Fruit fly (Drosophila melanogaster) whole organism, wandering third instar larva: ENCODE measurements around the gene gl.

Experiments
- Abd-B ChIP-seq: fragments of >200 bp; optimal IDR thresholded peaks from 2 replicates; lab custom pipeline; 2017; ENCODE audit warnings: missing biosample characterization, missing genetic modification characterization
- CG32264 ChIP-seq: fragments of 200-800 bp; sonication (Bioruptor generic); optimal IDR thresholded peaks from 2 replicates; lab custom pipeline; 2016; ENCODE audit warnings: missing biosample characterization, missing genetic modification characterization
- CG9705 ChIP-seq: fragments of 200-800 bp; sonication (Bioruptor generic); optimal IDR thresholded peaks from 2 replicates; lab custom pipeline; 2018; ENCODE audit warnings: missing biosample characterization, mild to moderate bottlenecking, missing genetic modification characterization
- CrebA ChIP-seq: fragments of 200-800 bp; sonication (Bioruptor generic); optimal IDR thresholded peaks from 2 replicates; lab custom pipeline; 2016; ENCODE audit warnings: missing biosample characterization, mild to moderate bottlenecking, missing genetic modification characterization, borderline replicate concordance
- Dfd ChIP-seq: fragments of >200 bp; optimal IDR thresholded peaks from 2 replicates; lab custom pipeline; 2017; ENCODE audit warnings: missing biosample characterization, missing genetic modification characterization
- Dif ChIP-seq: fragments of 200-275, 200-300 bp; sonication (Bioruptor generic); optimal IDR thresholded peaks from 2 replicates; lab custom pipeline; 2018; ENCODE audit warnings: missing biosample characterization, missing genetic modification characterization; ENCODE audit not compliant: partially characterized antibody
- GATAd ChIP-seq: sonication (Bioruptor generic); optimal IDR thresholded peaks from 2 replicates; lab custom pipeline; 2016; ENCODE audit warnings: missing biosample characterization, missing genetic modification characterization
- HLH106 ChIP-seq: fragments of 200-800 bp; optimal IDR thresholded peaks from 3 replicates; lab custom pipeline; 2019; ENCODE audit warnings: missing biosample characterization, mild to moderate bottlenecking, missing genetic modification characterization, moderate library complexity
- Hnf4 ChIP-seq: fragments of 200-800 bp; sonication (Bioruptor generic); optimal IDR thresholded peaks from 2 replicates; lab custom pipeline; 2016; ENCODE audit warnings: missing biosample characterization, mild to moderate bottlenecking, missing genetic modification characterization
- Hr78 ChIP-seq: fragments of >200 bp; optimal IDR thresholded peaks from 2 replicates; lab custom pipeline; 2017; ENCODE audit warnings: missing biosample characterization, missing genetic modification characterization
- Hr83 ChIP-seq: fragments of 200-300 bp; sonication (Bioruptor generic); optimal IDR thresholded peaks from 2 replicates; lab custom pipeline; 2016; ENCODE audit warnings: missing biosample characterization, mild to moderate bottlenecking, missing genetic modification characterization, moderate library complexity; ENCODE audit not compliant: poor library complexity, severe bottlenecking
- Jra ChIP-seq: sonication (Bioruptor generic); optimal IDR thresholded peaks from 2 replicates; lab custom pipeline; 2016; ENCODE audit warnings: missing biosample characterization, missing genetic modification characterization
- Mio ChIP-seq: sonication (Bioruptor generic); optimal IDR thresholded peaks from 2 replicates; lab custom pipeline; 2016; ENCODE audit warnings: missing biosample characterization, missing genetic modification characterization
- Myc ChIP-seq: fragments of >200 bp; optimal IDR thresholded peaks from 2 replicates; lab custom pipeline; 2017
- N ChIP-seq: fragments of >200 bp; optimal IDR thresholded peaks from 2 replicates; lab custom pipeline; 2018; ENCODE audit warnings: missing biosample characterization, missing external identifiers, missing genetic modification characterization
- OdsH ChIP-seq: fragments of 200-800 bp; sonication (Bioruptor generic); optimal IDR thresholded peaks from 2 replicates; lab custom pipeline; 2016; ENCODE audit warnings: missing biosample characterization, mild to moderate bottlenecking, missing genetic modification characterization
- Rel ChIP-seq, 2 experiments: fragments of 200-800 bp; sonication (Bioruptor generic) in 1 of 2; optimal IDR thresholded peaks; 2 replicates in 1 of 2; 3 replicates in 1 of 2; lab custom pipeline; 2016 to 2019; ENCODE audit warnings: mild to moderate bottlenecking in 2 of 2, missing biosample characterization in 2 of 2, missing genetic modification characterization in 2 of 2, moderate library complexity in 1 of 2
- Sp1 ChIP-seq: fragments of 200-800 bp; sonication (Bioruptor generic); optimal IDR thresholded peaks from 3 replicates; lab custom pipeline; 2019; ENCODE audit warnings: missing biosample characterization, mild to moderate bottlenecking, missing genetic modification characterization, moderate library complexity
- Vsx2 ChIP-seq: fragments of 200-300, 225-300 bp; sonication (Bioruptor generic); optimal IDR thresholded peaks from 2 replicates; lab custom pipeline; 2018; ENCODE audit warnings: missing biosample characterization, missing genetic modification characterization; ENCODE audit not compliant: partially characterized antibody
- br ChIP-seq: fragments of 200-800 bp; sonication (Bioruptor generic); optimal IDR thresholded peaks from 2 replicates; lab custom pipeline; 2016; ENCODE audit warnings: missing biosample characterization, missing genetic modification characterization
- brk ChIP-seq: fragments of 200-800 bp; sonication (Bioruptor generic); optimal IDR thresholded peaks from 2 replicates; lab custom pipeline; 2016; ENCODE audit warnings: missing biosample characterization, mild to moderate bottlenecking, missing genetic modification characterization
- dl ChIP-seq, 2 experiments: fragments of 175-275, 200-275 bp in 1 of 2; fragments of 200-275 bp in 1 of 2; sonication (Bioruptor generic); optimal IDR thresholded peaks; lab custom pipeline; 2018; ENCODE audit warnings: mild to moderate bottlenecking in 2 of 2, missing biosample characterization in 2 of 2, missing genetic modification characterization in 2 of 2, moderate library complexity in 2 of 2; ENCODE audit not compliant: partially characterized antibody in 2 of 2, insufficient read depth in 1 of 2
- dmrt93B ChIP-seq: fragments of 200-800 bp; sonication (Bioruptor generic); optimal IDR thresholded peaks from 2 replicates; lab custom pipeline; 2018; ENCODE audit warnings: missing biosample characterization, mild to moderate bottlenecking, missing genetic modification characterization
- dsf ChIP-seq: sonication (Bioruptor generic); optimal IDR thresholded peaks from 2 replicates; lab custom pipeline; 2016; ENCODE audit warnings: missing biosample characterization, missing genetic modification characterization, borderline replicate concordance
- ey ChIP-seq: fragments of 200-800 bp; sonication (Bioruptor generic); optimal IDR thresholded peaks from 2 replicates; lab custom pipeline; 2016; ENCODE audit warnings: missing biosample characterization, missing genetic modification characterization
- foxo ChIP-seq, 2 experiments: fragments of 200-800 bp; sonication (Bioruptor generic); optimal IDR thresholded peaks; 2 replicates in 1 of 2; 3 replicates in 1 of 2; lab custom pipeline; 2016 to 2017; ENCODE audit warnings: missing biosample characterization in 2 of 2, missing genetic modification characterization in 2 of 2
- fru ChIP-seq: fragments of 200-800 bp; sonication (Bioruptor generic); optimal IDR thresholded peaks from 3 replicates; lab custom pipeline; 2016; ENCODE audit warnings: missing biosample characterization, mild to moderate bottlenecking, missing genetic modification characterization
- h ChIP-seq: fragments of 200-800 bp; sonication (Bioruptor generic); optimal IDR thresholded peaks from 3 replicates; lab custom pipeline; 2016; ENCODE audit warnings: missing biosample characterization, mild to moderate bottlenecking, missing genetic modification characterization
- jim ChIP-seq: fragments of 175-275, 200-325 bp; sonication (Bioruptor generic); optimal IDR thresholded peaks from 2 replicates; lab custom pipeline; 2016; ENCODE audit warnings: missing biosample characterization, mild to moderate bottlenecking, missing genetic modification characterization
- lola ChIP-seq: fragments of >200 bp; optimal IDR thresholded peaks from 2 replicates; lab custom pipeline; 2017; ENCODE audit warnings: missing biosample characterization, missing genetic modification characterization
- pan ChIP-seq: fragments of >200 bp; optimal IDR thresholded peaks from 2 replicates; lab custom pipeline; 2017
- psq ChIP-seq: fragments of 200-800 bp; sonication (Bioruptor generic); optimal IDR thresholded peaks from 3 replicates; lab custom pipeline; 2017; ENCODE audit warnings: missing biosample characterization, mild to moderate bottlenecking, missing genetic modification characterization, moderate library complexity
- rgr ChIP-seq: fragments of 200-800 bp; sonication (Bioruptor generic); optimal IDR thresholded peaks from 3 replicates; lab custom pipeline; 2016; ENCODE audit warnings: missing biosample characterization, mild to moderate bottlenecking, missing genetic modification characterization
- sage ChIP-seq: fragments of 200-800 bp; sonication (Bioruptor generic); optimal IDR thresholded peaks from 2 replicates; lab custom pipeline; 2016; ENCODE audit warnings: missing biosample characterization, mild to moderate bottlenecking, missing genetic modification characterization
- sv ChIP-seq: fragments of 200-800 bp; sonication (Bioruptor generic); optimal IDR thresholded peaks from 3 replicates; lab custom pipeline; 2016; ENCODE audit warnings: missing biosample characterization, missing genetic modification characterization
- tai ChIP-seq: sonication (Bioruptor generic); optimal IDR thresholded peaks from 2 replicates; lab custom pipeline; 2016; ENCODE audit warnings: missing biosample characterization, missing genetic modification characterization
- usp ChIP-seq: fragments of >200 bp; optimal IDR thresholded peaks from 2 replicates; lab custom pipeline; 2017; ENCODE audit warnings: missing biosample characterization, missing genetic modification characterization
- woc ChIP-seq: sonication (Bioruptor generic); optimal IDR thresholded peaks from 2 replicates; lab custom pipeline; 2016; ENCODE audit warnings: missing biosample characterization, mild to moderate bottlenecking, missing genetic modification characterization

The gl gene

DNA sequence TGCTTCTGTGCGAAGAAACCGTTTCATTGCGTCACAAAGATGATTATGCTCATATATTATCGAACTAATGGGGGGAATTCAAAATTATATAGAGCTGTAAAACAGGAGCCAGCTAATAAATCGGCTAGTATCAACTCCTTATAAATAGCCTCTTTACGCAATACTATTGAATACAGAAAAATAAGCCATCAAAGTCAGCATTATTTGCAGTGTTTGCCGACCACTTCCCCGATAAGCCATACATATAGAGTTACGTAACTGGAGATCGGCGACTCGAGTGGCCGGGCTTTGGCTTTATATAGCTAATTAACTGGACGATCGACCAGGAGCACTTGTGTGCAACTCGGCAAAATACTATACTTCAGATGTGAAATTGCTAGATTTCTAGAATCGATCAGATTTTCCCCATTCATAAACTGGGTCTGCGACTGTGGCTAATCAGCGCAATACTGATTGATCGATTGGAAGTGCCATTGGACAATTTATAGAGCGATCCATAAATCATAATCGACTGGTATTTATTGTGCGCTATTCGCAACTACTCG, 25.4 kb upstream of the gl start:
- peak; percentile 72 for TF ChIP-seq Vsx2 (GFP tag; lab: Kevin White, UChicago)
- no peak for TF ChIP-seq CG9705

DNA sequence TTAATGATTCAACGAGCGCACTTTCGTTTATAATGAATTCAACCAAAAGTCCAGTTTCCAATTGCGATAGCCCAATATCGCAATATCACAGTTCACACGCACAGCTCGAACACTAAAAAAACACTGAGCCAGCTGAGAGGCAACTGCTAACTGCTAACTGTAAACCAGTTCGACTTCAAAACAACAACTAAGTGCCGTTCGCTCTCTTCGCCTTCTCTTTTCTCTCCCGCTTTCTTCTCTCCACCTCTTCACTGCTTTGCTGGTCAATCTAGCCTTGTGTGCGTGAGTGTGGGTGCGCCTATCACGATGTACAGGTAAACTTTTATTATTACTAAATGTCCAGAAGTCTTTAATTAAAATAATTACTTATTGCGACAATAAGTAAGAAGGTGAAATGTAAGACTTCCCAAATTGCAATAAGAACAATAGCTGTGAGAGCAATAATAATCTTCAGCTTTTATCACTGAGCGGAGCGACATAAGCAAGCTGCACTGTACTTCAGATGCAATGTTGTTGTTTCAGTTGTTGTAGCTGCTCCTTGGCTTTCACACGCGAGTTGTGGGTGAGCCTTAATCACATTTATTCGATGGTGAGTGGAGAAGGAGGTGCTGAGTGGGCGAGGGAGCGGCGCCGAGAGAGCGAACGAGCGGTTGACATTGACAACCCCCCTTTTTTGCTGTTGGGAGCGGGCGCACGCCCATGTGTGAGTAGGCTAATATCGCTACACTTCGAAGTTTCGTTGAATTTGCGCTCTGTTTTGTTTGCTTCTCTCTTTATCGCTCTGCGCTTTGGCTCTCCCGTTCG, 24.5 kb upstream of the gl start, which contains the start of gene Vti1b:
Vti1b (plus strand) TSS at position 195 of the 804 bp plus-strand sequence.
- TF ChIP-seq Dfd (GFP tag; lab: Kevin White, UChicago) (no peak), pan (lab: Kevin White, UChicago) (no peak), Hr83 (GFP tag; lab: Kevin White, UChicago) (peak; percentile 81), ey (GFP tag; lab: Kevin White, UChicago) (peak; percentile 98), Mio (GFP tag; lab: Kevin White, UChicago) (peak; percentile 86), woc (GFP tag; lab: Kevin White, UChicago) (peak; percentile 97), jim (peak; percentile 39), rgr (GFP tag; lab: Kevin White, UChicago) (peak; percentile 98), dl (GFP tag; optimal IDR thresholded peaks at IDR 0.05; lab: Kevin White, UChicago; ENCODE audit: insufficient read depth in 1 of 2, partially characterized antibody in 2 of 2) (peak; percentile 83 to 91), OdsH (GFP tag; lab: Kevin White, UChicago) (peak; percentile 98), fru (GFP tag; lab: Kevin White, UChicago) (peak; percentile 98), h (peak; percentile 98), CrebA (GFP tag; lab: Kevin White, UChicago) (no peak), sv (GFP tag; lab: Kevin White, UChicago) (peak; percentile 93), CG32264 (GFP tag; lab: Kevin White, UChicago) (peak; percentile 74), dmrt93B (GFP tag; lab: Kevin White, UChicago) (peak; percentile 92), foxo (GFP tag; optimal IDR thresholded peaks at IDR 0.05; lab: Kevin White, UChicago) (peak; percentile 84 to 97), HLH106 (tag; lab: Kevin White, UChicago) (peak; percentile 94), tai (GFP tag; lab: Kevin White, UChicago) (no peak), usp (no peak), Hnf4 (peak; percentile 97), Jra (peak; percentile 87), lola (GFP tag; lab: Kevin White, UChicago) (no peak), dsf (peak; percentile 64), Sp1 (GFP tag; lab: Kevin White, UChicago) (peak; percentile 94), Vsx2 (GFP tag; lab: Kevin White, UChicago) (peak; percentile 96), N (no peak), Rel (GFP tag; optimal IDR thresholded peaks at IDR 0.05; lab: Kevin White, UChicago) (peak; percentile 55), Rel (tag; optimal IDR thresholded peaks at IDR 0.05; lab: Kevin White, UChicago) (peak; percentile 72), psq (peak; percentile 96), Myc (lab: Kevin White, UChicago) (no peak), Hr78 (no peak), GATAd (peak; percentile 59), Abd-B (no peak), brk (peak; percentile 92), br (GFP tag; lab: Kevin White, UChicago) (peak; percentile 97), CG9705 (peak; percentile 70), sage (GFP tag; lab: Kevin White, UChicago) (peak; percentile 87), Dif (GFP tag; lab: Kevin White, UChicago) (peak; percentile 91)
